Worm (Caenorhabditis elegans): Measurements from ENCODE around the gene srh-142.

DNA sequence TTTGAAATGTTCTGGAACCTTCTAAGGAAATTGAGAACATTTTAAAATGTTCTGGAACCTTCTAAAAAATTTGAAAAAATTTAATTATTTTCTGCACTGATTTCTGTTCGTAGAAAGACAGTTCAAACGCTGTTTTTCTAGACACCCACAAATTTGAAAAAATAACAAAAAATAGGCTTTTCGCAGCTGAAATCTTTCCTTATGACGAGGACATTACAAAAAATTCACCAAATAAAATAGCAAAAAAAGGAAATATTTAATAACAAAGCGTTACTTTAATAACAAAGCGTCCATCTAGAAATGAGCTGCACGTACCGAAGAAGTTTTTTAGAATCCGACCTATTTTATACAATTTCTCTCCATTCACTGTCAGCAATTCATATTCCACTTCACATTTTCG lies 17.1 kb downstream of the srh-142 start, which contains the start of gene srh-141:
- TF ChIP-seq ama-1 (optimal IDR thresholded peaks at IDR 0.05) (no peak), ama-1 (GFP tag; optimal IDR thresholded peaks at IDR 0.05) (no peak), nhr-27 (tag; optimal IDR thresholded peaks at IDR 0.05) (no peak), cebp-1 (GFP tag; IDR thresholded peaks at IDR 0.05) (no peak), cebp-1 (tag; optimal IDR thresholded peaks at IDR 0.05) (no peak), tbp1 (GFP tag; optimal IDR thresholded peaks at IDR 0.05) (no peak), ceh-91 (GFP tag; IDR thresholded peaks at IDR 0.05) (no peak), snpc-4 (GFP tag; optimal IDR thresholded peaks at IDR 0.05) (no peak), snpc-4 (tag; optimal IDR thresholded peaks at IDR 0.05) (no peak), pha-4 (tag; optimal IDR thresholded peaks at IDR 0.05) (no peak), zfh-2 (GFP tag; conservative IDR thresholded peaks at IDR 0.05) (no peak), D2030.7 (GFP tag; IDR thresholded peaks at IDR 0.05) (no peak), unc-62 (GFP tag; optimal IDR thresholded peaks at IDR 0.05) (no peak)

Data from whole organism, young adult.